Worm (Caenorhabditis elegans) whole organism, dauer: ENCODE measurements around the gene K07G6.1.
"Not testable (repeated sequence)": the region's sequence is repeated elsewhere in the genome, so short reads cannot be mapped to it uniquely, and the experiment has no call there.

ENCODE experiments used
- unc-62 ChIP-seq: sonication (generic microtip); optimal IDR thresholded peaks from 2 replicates; lab custom pipeline; 2017; ENCODE audit warnings: missing biosample characterization, missing genetic modification reagents, missing genetic modification characterization

K07G6.1 gene

DNA sequence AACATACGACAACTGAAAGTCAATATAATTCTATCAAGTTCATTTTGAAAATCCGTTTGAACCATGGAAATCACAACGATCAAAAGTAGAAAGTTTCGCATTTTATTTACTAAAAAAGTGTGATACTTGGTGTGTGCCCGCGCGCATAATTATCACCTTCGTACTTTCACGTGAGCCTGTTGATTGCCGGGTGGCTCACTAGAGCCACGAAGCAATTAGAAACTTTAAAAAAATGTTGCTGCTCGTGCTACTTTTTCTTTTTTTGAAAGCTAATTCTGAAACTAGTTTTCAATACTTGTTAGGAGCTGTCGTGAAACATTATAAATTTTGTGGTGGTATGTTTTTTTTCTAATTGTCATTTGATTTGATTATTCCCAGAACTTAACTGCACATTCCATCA, 2.5 kb upstream of the K07G6.1 start, which contains the start of the genes irld-9 and irld-33:
Gene irld-9 (minus strand): TSS at position 101 of the 400 bp plus-strand sequence.
Gene irld-33 (plus strand): TSS at position 209 of the 400 bp plus-strand sequence.
- no peak for TF ChIP-seq unc-62 (GFP tag; lab: Kevin White, UChicago)

DNA sequence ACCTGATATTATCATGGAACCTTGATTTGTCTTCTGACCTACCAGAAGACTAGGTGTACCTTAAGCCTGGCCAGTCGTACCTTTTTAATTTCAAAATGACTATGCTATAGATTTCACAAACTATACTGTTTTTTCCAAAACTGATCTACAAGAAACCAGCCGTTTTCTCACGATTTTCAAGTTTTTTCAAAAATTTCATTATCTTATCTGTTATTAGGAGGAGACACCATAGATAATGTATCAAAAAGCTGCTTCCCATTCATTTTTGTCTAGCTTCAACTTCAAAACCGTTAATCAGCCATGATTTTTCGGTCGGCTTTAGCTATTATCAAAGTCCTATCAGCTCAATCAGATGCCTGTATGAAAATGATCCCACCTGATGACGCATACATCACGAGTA, 1.2 kb downstream of the K07G6.1 start, which contains the start of gene F36H5.12:
Gene F36H5.12 (plus strand): TSS at position 301 of the 400 bp plus-strand sequence.
- TF ChIP-seq unc-62 (GFP tag; lab: Kevin White, UChicago): no peak

DNA sequence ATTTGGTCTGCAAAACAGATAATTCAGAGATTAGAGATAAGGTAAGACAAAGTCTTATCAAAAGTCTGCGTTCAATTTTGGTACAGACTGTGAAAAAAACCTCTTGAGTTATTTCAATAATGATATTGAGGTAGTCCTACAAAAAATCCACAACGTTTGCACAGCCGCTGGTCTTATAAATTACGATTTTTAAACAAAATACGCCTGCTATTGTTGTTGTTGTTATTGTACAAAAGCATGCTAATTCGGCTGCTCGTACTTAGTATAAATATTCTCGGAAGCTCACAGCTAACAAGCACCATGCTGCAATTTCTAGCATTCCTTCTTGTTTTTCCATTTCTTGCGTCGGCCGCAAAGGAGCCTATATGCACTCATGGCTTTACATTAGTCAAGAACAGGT, 2.8 kb downstream of the K07G6.1 start, which contains the start of gene clec-19:
Gene clec-19 (plus strand): TSS at position 301 of the 400 bp plus-strand sequence.
- no peak for TF ChIP-seq unc-62 (GFP tag; lab: Kevin White, UChicago)

DNA sequence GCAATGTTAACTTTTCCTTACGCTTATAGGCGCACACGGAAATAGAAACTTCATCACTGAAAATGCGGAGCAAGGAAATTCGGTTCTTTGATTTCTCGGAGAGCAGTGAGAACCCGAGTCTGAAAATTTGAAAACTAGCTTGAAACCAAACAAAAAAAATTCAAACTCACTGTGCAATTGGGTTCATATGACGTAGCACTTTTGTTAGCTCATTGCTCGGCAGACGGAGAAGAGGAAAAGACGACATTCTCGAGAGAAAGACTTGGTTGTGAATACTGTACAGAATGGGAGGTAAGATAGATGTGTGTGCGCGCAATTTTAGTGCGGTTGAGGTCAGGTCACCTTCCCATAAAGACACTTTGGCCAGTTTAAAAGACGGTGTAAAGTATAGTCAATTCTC, 9.1 kb downstream of the K07G6.1 start, which contains the start of the genes F36H5.13 and F36H5.8:
Gene F36H5.13 (minus strand): TSS at position 101 of the 400 bp plus-strand sequence.
Gene F36H5.8 (minus strand): TSS at position 274 of the 400 bp plus-strand sequence.
- TF ChIP-seq unc-62 (GFP tag; lab: Kevin White, UChicago): no peak

DNA sequence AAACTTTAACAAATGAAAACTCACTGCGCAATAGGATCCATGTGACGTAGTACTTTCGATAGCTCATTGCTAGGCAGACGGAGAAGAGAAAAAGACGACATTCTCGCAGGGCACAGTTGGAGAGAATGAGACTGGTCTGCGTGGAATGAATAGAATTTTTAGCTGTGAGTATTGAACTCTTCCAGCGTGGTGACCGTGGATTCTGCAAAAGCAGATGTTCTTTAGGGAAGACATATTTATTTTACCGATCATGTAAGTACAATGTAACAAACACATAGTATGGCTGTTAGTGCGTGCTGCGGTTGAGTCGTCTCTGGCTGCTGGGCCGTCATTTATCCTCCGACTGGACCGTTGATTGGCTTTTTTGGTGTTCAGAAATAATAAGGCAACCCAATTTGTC, 11.6 kb downstream of the K07G6.1 start, which contains the start of gene F36H5.9:
Gene F36H5.9 (minus strand): TSS at position 101 of the 400 bp plus-strand sequence.
- no peak for TF ChIP-seq unc-62 (GFP tag; lab: Kevin White, UChicago)

DNA sequence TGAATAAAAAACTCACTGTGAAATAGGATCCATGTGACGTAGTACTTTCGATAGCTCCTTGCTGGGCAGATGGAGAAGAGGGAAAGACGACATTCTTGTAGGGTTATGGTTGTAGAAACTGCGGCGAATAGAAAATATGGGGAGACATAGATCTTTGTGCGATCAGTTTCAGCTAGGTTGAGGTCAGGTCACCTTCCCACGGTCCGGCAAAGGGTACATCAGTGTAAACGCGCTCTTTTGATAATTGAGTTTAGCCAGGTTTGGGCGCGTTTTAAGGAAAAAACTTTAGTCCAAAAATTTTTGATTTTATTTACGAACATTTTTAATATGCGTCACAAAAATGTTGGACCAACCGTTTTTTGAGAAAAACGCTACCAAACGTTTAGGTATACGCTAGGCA, 14.7 kb downstream of the K07G6.1 start, which contains the start of gene F36H5.17:
Gene F36H5.17 (minus strand): TSS at position 101 of the 400 bp plus-strand sequence.
- no peak for TF ChIP-seq unc-62 (GFP tag; lab: Kevin White, UChicago)

DNA sequence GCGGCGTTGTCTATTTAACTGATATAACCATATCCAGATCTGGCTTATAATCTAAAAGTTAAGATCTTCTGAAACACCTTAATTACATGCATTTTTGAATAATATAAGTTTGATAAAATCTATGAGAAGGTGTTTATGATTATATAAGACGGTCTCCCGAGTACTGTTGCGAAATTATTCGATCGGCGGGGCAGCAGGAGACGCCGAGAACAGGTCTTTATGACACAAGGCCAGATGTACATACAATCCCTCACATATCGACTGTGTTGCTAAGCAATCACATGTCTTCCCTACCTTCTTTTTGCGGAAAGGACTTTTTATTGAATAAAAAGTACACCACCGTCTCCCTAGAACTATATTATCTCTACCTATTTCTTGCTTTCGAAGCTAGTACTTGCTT, 15.2 kb downstream of the K07G6.1 start, which contains the start of gene fbxb-53:
Gene fbxb-53 (plus strand): TSS at position 301 of the 400 bp plus-strand sequence.
- no peak for TF ChIP-seq unc-62 (GFP tag; lab: Kevin White, UChicago)

DNA sequence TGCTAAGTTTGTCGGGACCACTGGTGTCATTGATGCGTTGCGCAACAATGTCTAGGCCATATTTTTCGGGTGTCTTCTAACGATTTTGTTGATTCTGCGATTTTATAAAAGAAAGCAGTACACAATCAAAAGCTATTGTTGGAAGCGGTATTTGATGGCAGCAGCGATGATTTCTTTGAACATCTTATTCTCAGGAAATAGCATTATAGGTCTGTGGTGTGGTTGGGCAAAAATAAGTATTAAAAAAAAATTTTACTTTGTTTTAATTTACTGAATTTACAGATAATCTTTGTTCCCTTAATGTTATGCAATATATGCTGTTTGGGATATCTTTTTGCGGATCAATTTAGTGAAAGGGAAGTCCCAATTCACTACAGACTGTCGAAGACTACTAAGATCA, 15.7 kb downstream of the K07G6.1 start, which contains the start of gene F36H5.10:
Gene F36H5.10 (plus strand): TSS at position 301 of the 400 bp plus-strand sequence.
- no peak for TF ChIP-seq unc-62 (GFP tag; lab: Kevin White, UChicago)

DNA sequence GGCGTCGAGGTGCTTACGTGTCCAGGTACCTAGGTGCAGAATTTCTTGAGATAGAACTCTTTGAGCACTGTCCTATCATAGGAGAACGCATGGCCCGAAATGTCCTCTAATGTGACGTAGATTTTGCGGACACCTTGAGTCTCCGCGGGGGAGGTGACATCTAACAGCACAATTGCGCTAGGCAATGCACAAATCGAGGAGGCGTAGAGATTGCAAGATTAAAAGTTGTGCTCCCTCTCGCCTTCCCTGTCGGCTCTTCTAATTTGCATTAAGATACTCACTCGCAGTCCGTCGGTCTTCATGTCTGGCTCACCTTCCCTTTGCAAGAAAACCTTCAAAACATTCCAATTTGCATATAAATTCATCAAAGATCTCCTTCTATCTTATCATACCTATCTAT, 18.3 kb downstream of the K07G6.1 start, which contains the start of gene F36H5.18:
Gene F36H5.18 (plus strand): TSS at position 301 of the 400 bp plus-strand sequence.
- no peak for TF ChIP-seq unc-62 (GFP tag; lab: Kevin White, UChicago)

DNA sequence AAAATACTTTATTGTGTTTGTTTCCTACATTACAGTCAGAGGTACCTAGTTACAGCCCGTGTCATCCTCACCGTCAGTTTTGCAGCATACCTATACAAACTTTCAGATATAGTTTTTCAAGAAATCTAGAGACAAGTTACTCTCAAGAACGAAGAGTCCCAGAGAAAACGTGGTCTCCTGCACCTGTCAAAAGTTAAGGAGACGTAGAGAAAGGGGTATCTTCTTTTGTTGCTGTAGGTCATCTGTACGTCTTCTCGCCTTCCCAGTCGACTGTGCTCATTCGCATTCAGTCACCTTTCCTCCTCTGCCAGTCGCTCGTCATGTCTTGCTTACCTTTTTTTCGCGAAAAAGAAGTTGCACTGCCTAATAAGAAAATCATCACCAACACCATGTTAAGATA, 20.2 kb downstream of the K07G6.1 start, which contains the start of gene F36H5.4:
Gene F36H5.4 (plus strand): TSS at position 301 of the 400 bp plus-strand sequence.
- TF ChIP-seq unc-62 (GFP tag; lab: Kevin White, UChicago): no peak

DNA sequence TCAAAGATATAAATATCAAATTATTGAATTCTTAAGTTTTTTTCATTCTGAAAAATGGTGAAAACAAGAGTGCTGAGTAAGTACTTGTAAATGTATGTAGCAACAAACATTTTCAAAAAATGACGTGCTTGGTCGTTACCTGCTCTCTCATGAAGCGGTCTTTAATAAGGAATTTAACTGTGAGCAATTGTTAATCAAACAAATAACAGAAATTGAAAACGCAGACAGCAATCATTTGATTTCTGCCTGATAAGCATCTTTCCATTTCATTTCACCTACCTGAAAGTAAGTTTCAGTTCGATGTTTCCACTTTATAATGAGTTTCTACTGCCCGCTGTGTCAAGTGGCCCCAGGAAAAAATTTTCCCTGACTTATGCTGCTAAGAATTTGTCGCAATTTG, 21.7 kb downstream of the K07G6.1 start, which contains the start of gene math-28:
Gene math-28 (plus strand): TSS at position 301 of the 400 bp plus-strand sequence.
- TF ChIP-seq unc-62 (GFP tag; lab: Kevin White, UChicago): no peak

DNA sequence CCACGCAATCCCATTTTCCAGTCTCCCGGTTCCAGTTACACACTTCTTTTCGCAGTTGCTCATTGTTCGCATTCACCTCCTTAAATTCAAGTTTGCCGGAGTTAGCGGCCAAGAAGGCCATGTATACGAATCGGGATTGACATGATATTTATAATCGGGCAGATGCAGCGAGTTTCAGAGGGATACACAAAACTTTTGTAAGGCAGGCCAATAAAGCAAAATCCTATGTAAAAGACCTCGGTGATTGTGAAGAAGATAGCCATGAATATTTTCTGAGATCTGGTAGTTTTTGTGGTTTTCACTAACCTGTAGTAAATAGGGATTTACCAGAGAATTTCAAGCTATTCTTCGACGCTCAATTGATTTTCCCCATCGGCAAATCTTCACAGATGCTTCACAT, 25.4 kb downstream of the K07G6.1 start:
- TF ChIP-seq unc-62 (GFP tag; lab: Kevin White, UChicago): no peak

DNA sequence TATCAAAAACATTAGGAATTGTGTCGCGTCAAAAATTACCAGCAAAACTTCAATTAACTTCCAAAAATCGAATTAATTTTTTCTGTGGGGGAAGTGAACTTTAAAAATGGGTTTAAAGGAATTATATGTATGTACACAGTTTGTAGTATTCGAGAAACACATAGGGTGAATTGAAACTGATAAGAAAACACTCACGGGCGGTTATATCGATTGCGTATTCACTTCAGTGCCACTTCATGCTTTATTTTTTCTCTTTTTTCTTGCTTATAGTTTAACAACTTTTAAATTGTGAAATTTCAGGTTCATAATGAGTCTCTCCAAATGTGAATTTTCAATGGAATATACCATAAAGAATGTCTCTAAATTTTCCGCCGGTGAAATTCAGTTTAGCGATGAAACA, 30.0 kb downstream of the K07G6.1 start, which contains the start of gene math-26:
Gene math-26 (plus strand): TSS at position 301 of the 400 bp plus-strand sequence.
- TF ChIP-seq unc-62 (GFP tag; lab: Kevin White, UChicago): not testable (repeated sequence)

DNA sequence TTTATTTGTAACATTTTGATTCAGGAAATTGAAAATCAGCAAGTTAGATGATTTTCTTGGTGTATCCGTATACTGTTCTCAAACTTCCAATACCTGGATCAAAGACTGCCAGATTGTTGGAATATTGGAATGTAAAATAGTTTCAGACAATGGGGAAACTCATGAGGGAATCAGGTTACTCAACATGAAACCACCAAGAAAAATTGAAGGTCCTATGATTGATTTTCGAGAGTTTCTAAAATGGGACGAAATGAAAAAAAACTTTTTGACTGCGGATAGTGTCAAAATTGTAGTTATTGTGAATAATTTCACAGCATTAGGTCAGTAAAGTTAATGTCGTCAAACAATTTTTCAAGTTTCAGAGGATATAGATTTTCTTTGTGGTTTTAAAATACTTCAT, 30.4 kb downstream of the K07G6.1 start, which contains the start of gene math-3:
Gene math-3 (plus strand): TSS at position 301 of the 400 bp plus-strand sequence.
- TF ChIP-seq unc-62 (GFP tag; lab: Kevin White, UChicago): no peak

DNA sequence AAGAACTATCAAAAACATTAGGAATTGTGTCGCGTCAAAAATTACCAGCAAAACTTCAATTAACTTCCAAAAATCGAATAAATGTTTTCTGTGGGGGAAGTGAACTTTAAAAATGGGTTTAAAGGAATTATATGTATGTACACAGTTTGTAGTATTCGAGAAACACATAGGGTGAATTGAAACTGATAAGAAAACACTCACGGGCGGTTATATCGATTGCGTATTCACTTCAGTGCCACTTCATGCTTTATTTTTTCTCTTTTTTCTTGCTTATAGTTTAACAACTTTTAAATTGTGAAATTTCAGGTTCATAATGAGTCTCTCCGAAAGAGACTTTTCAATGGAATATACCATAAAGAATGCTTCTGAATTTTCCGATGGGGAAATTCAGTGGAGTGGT, 33.9 kb downstream of the K07G6.1 start, which contains the start of gene F36H5.14:
Gene F36H5.14 (plus strand): TSS at position 301 of the 400 bp plus-strand sequence.
- TF ChIP-seq unc-62 (GFP tag; lab: Kevin White, UChicago): not testable (repeated sequence)

DNA sequence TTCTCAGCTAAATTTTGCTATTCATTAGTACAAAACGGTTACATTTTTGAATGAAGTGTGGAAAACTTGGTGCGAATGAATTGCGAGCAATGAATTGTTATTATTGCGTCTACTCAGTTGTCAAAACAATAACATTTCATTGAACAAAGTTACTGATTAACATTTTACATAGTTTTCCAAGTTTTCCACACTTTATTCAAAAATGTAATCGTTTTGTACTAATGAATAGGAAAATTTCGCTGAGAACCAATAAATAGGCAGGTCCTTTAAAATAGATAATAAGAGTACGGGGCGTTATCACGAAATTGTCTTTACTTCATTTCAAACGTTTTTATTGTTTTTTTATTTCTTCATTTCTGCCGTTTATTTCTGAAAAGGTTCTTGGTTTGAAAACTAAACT, 41.1 kb downstream of the K07G6.1 start, which contains the start of gene math-4:
Gene math-4 (minus strand): TSS at position 101 of the 400 bp plus-strand sequence.
- no peak for TF ChIP-seq unc-62 (GFP tag; lab: Kevin White, UChicago)
